Fruit fly (Drosophila melanogaster) whole organism: ENCODE data around the gene CG10171.

Source experiments
- CG8478 ChIP-seq: fragments of >200 bp; optimal IDR thresholded peaks from 2 replicates; lab custom pipeline; 2018; ENCODE audit warnings: inconsistent platforms
- Dll ChIP-seq: fragments of >200 bp; optimal IDR thresholded peaks from 2 replicates; lab custom pipeline; 2017
- EcR ChIP-seq, 2 experiments: fragments of >200 bp; optimal IDR thresholded peaks; 2 replicates each; lab custom pipeline; 2017; ENCODE audit warnings: missing biosample characterization in 2 of 2, missing genetic modification characterization in 2 of 2, missing genetic modification reagents in 2 of 2
- pan ChIP-seq: fragments of >200 bp; optimal IDR thresholded peaks from 2 replicates; lab custom pipeline; 2017
- psq ChIP-seq: fragments of >200 bp; optimal IDR thresholded peaks from 2 replicates; lab custom pipeline; 2017
- usp ChIP-seq: fragments of >200 bp; optimal IDR thresholded peaks from 2 replicates; lab custom pipeline; 2017; ENCODE audit warnings: missing biosample characterization, missing genetic modification characterization, mixed read lengths

DNA sequence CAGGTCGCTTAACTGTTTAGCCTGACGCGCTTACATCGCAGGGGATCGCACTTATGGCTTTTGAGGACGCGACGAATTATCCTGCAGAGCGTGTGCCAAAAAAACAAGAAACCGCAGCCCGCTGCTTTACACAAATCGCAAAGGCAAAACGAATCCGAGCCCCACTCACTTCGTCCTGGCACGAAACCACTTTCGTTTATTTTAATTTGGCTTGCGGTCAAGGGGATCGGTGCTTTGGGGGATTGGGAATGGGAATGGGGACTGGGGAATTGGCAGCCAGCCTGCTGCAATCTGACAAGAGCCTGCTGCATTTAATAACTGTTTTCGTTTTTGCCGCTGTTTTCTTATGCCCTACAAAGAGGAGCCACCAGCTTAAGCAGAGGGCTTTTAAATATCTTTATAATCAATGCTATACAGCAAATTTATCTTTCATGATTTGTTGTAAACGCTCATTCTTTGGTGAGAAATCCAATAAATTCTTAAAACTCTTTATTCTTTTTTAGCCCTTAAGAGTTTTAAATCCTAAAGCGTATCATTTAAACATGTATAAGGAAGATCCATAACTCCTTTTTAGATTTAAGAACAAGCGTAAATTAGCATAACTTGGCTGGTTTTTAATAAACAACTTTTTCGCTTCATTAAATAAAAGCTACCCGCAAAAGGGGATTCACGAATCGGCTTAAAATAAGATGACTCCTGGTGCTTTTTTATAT is 22.3 kb upstream of the CG10171 start:
- no peak for TF ChIP-seq psq (lab: Kevin White, UChicago)
- no peak for TF ChIP-seq EcR (GFP tag; optimal IDR thresholded peaks at IDR 0.05; lab: Kevin White, UChicago)
- TF ChIP-seq usp (GFP tag; lab: Kevin White, UChicago) = no peak
- no peak for TF ChIP-seq Dll
- TF ChIP-seq CG8478 (lab: Kevin White, UChicago) = no peak
- no peak for TF ChIP-seq pan (lab: Kevin White, UChicago)
